Worm (Caenorhabditis elegans) whole organism, L3 larva: ENCODE measurements around the gene rabr-1.

Experiments used
- ceh-16 ChIP-seq: sonication (generic microtip); optimal IDR thresholded peaks from 2 replicates; lab custom pipeline; 2017; ENCODE audit warnings: missing biosample characterization, missing genetic modification characterization
- ceh-28 ChIP-seq: fragments of 150-350 bp; optimal IDR thresholded peaks from 2 replicates; lab custom pipeline; 2014; ENCODE audit warnings: missing biosample characterization, missing genetic modification reagents, missing genetic modification characterization
- daf-12 ChIP-seq: fragments of 150-350 bp; optimal IDR thresholded peaks from 2 replicates; lab custom pipeline; 2014; ENCODE audit warnings: missing biosample characterization, missing genetic modification reagents, missing genetic modification characterization
- egl-27 ChIP-seq: sonication (generic microtip); optimal IDR thresholded peaks from 4 replicates; lab custom pipeline; 2017; ENCODE audit warnings: missing biosample characterization, missing genetic modification reagents, missing genetic modification characterization
- lin-15B ChIP-seq: fragments of 150-350 bp; optimal IDR thresholded peaks from 2 replicates; lab custom pipeline; 2014; ENCODE audit warnings: missing biosample characterization, missing genetic modification characterization
- nhr-28 ChIP-seq: fragments of 150-350 bp; optimal IDR thresholded peaks from 2 replicates; lab custom pipeline; 2014; ENCODE audit warnings: missing biosample characterization, missing genetic modification characterization
- tbx-2 ChIP-seq: sonication (generic microtip); optimal IDR thresholded peaks from 2 replicates; lab custom pipeline; 2016; ENCODE audit warnings: mild to moderate bottlenecking, missing genetic modification characterization, missing compliant biosample characterization
- zag-1 ChIP-seq: fragments of 150-350 bp; optimal IDR thresholded peaks from 2 replicates; lab custom pipeline; 2014; ENCODE audit warnings: missing biosample characterization, missing genetic modification characterization

DNA sequence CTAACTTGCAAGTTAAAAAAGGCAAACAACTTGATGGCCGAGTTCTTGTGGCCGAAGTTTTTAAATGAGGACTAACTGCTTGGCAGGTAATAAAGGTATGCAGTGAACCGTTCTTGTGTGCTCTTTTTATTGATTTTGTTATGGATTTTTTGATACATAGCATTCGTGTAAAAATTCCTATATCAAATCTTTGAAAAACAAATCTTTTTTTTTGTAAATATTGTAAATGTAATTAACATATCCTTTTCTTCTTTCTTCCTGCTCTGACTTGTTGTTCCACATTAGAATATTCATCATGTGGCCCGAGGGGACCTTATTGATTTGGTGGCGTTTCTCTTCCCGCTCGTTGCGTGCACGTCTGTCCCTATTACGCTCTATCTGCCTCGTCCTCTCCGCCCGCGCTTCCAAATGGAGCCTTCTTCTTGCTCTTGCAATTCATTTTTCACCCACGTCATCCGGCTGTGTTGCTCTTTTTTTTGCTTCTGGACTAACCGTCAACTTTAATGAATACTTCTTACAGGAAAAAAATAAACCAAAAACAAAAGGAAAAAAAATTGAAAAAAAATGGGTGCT lies 7.4 kb upstream of the rabr-1 start, which contains the start of gene hid-1:
- no peak for TF ChIP-seq nhr-28
- TF ChIP-seq lin-15B = no peak
- no peak for TF ChIP-seq ceh-16 (tag; lab: Kevin White, UChicago)
- no peak for TF ChIP-seq daf-12 (tag; lab: Kevin White, UChicago)
- TF ChIP-seq ceh-28 (tag; lab: Kevin White, UChicago) = no peak
- no peak for TF ChIP-seq tbx-2
- TF ChIP-seq zag-1 (tag; lab: Kevin White, UChicago) = no peak
- TF ChIP-seq egl-27 (tag; lab: Kevin White, UChicago) = no peak
